Worm (Caenorhabditis elegans): Measurements from ENCODE around the gene R186.3.

ce11 chrV:12963192-12963591 is 3.8 kb downstream of the R186.3 start, which contains the start of gene hrg-9:
- no peak for TF ChIP-seq attf-6 (GFP tag; IDR thresholded peaks at IDR 0.05)
- no peak for TF ChIP-seq F22D6.2 (tag; optimal IDR thresholded peaks at IDR 0.05)
- TF ChIP-seq ztf-22 (GFP tag; optimal IDR thresholded peaks at IDR 0.05): no peak
- TF ChIP-seq dox-1 (GFP tag; IDR thresholded peaks at IDR 0.05): no peak
- no peak for TF ChIP-seq tbp1 (GFP tag; optimal IDR thresholded peaks at IDR 0.05)
- TF ChIP-seq snpc-4 (GFP tag; optimal IDR thresholded peaks at IDR 0.05): no peak
- no peak for TF ChIP-seq snpc-4 (tag; optimal IDR thresholded peaks at IDR 0.05)
- no peak for TF ChIP-seq Y53F4B.3 (GFP tag; IDR thresholded peaks at IDR 0.05)
- TF ChIP-seq dpl-1 (GFP tag; optimal IDR thresholded peaks at IDR 0.05): no peak
- TF ChIP-seq unc-130 (GFP tag; optimal IDR thresholded peaks at IDR 0.05): no peak

Measured in whole organism, young adult.